Worm (Caenorhabditis elegans) whole organism, young adult: ENCODE data around the gene sra-35.

ENCODE experiments used
- B0019.2 ChIP-seq: fragments of 200-800 bp; sonication (Bioruptor generic); conservative IDR thresholded peaks from 2 replicates; pipeline ENCODE4 v1.3.6; 2022; ENCODE audit warnings: missing genetic modification reagents, missing genetic modification characterization, missing compliant biosample characterization
- C06A6.2 ChIP-seq: fragments of 200-800 bp; sonication (Bioruptor generic); conservative IDR thresholded peaks from 2 replicates; pipeline ENCODE4 v1.3.6; 2022; ENCODE audit warnings: missing genetic modification characterization, missing compliant biosample characterization
- F10E7.11 ChIP-seq: sonication (generic microtip); optimal IDR thresholded peaks from 2 replicates; lab custom pipeline; 2017; ENCODE audit warnings: mild to moderate bottlenecking, missing genetic modification characterization, moderate library complexity, missing compliant biosample characterization
- F23B12.7 ChIP-seq: sonication (generic microtip); optimal IDR thresholded peaks from 2 replicates; lab custom pipeline; 2017; ENCODE audit warnings: missing genetic modification characterization, mild to moderate bottlenecking, missing compliant biosample characterization, antibody characterized with exemption, moderate library complexity; ENCODE audit not compliant: insufficient read depth
- F33H1.4 ChIP-seq: fragments of 200-800 bp; sonication (Bioruptor generic); IDR thresholded peaks from 2 replicates; pipeline ENCODE4 v1.3.6; 2022; ENCODE audit warnings: missing genetic modification reagents, missing genetic modification characterization, missing compliant biosample characterization
- F49E8.2 ChIP-seq: sonication (generic microtip); optimal IDR thresholded peaks from 3 replicates; lab custom pipeline; 2017; ENCODE audit warnings: missing genetic modification characterization, mild to moderate bottlenecking, missing compliant biosample characterization, antibody characterized with exemption, moderate library complexity; ENCODE audit not compliant: insufficient read depth
- F55B11.4 ChIP-seq: sonication (generic microtip); optimal IDR thresholded peaks from 2 replicates; lab custom pipeline; 2016; ENCODE audit warnings: missing compliant biosample characterization, missing genetic modification characterization, borderline replicate concordance; ENCODE audit not compliant: insufficient read depth
- T07F8.4 ChIP-seq: sonication (generic microtip); optimal IDR thresholded peaks from 2 replicates; lab custom pipeline; 2016; ENCODE audit warnings: mild to moderate bottlenecking, missing genetic modification characterization, moderate library complexity, missing compliant biosample characterization
- Y56A3A.18 ChIP-seq: fragments of 200-800 bp; sonication (Bioruptor generic); IDR thresholded peaks from 2 replicates; pipeline ENCODE4 v1.3.6; 2022; ENCODE audit warnings: missing genetic modification reagents, missing genetic modification characterization, missing compliant biosample characterization
- Y67H2A.10 ChIP-seq: fragments of 200-800 bp; sonication (Bioruptor generic); conservative IDR thresholded peaks from 2 replicates; pipeline ENCODE4 v1.3.6; 2022; ENCODE audit warnings: missing genetic modification reagents, missing genetic modification characterization, missing compliant biosample characterization
- Y95B8A.8 ChIP-seq: fragments of 200-800 bp; sonication (Bioruptor generic); IDR thresholded peaks from 2 replicates; pipeline ENCODE4 v1.3.6; 2022; ENCODE audit warnings: missing genetic modification reagents, missing genetic modification characterization, missing compliant biosample characterization
- athp-1 ChIP-seq: sonication (generic microtip); optimal IDR thresholded peaks from 2 replicates; lab custom pipeline; 2017; ENCODE audit warnings: mild to moderate bottlenecking, missing genetic modification characterization, missing compliant biosample characterization
- attf-3 ChIP-seq: fragments of 200-800 bp; sonication (Bioruptor generic); conservative IDR thresholded peaks from 2 replicates; pipeline ENCODE4 v1.3.6; 2022; ENCODE audit warnings: missing genetic modification reagents, missing genetic modification characterization, missing compliant biosample characterization
- ccch-3 ChIP-seq: fragments of 200-800 bp; sonication (Bioruptor generic); optimal IDR thresholded peaks from 2 replicates; lab custom pipeline; 2018; ENCODE audit warnings: mild to moderate bottlenecking, missing genetic modification characterization, missing compliant biosample characterization
- ceh-100 ChIP-seq: fragments of 200-800 bp; sonication (Bioruptor generic); IDR thresholded peaks from 2 replicates; pipeline ENCODE4 v1.3.6; 2022; ENCODE audit warnings: missing genetic modification reagents, missing genetic modification characterization, missing compliant biosample characterization
- ceh-27 ChIP-seq: fragments of 200-800 bp; sonication (Bioruptor generic); optimal IDR thresholded peaks from 2 replicates; lab custom pipeline; 2018; ENCODE audit warnings: mild to moderate bottlenecking, missing genetic modification characterization, moderate library complexity, missing compliant biosample characterization
- ceh-58 ChIP-seq: fragments of 200-800 bp; sonication (Bioruptor generic); IDR thresholded peaks from 2 replicates; pipeline ENCODE4 v1.3.6; 2022; ENCODE audit warnings: missing genetic modification characterization, missing compliant biosample characterization
- ceh-91 ChIP-seq: fragments of 200-800 bp; sonication (Bioruptor generic); IDR thresholded peaks from 2 replicates; pipeline ENCODE4 v1.3.6; 2022; ENCODE audit warnings: missing genetic modification reagents, missing genetic modification characterization, missing compliant biosample characterization
- die-1 ChIP-seq: sonication (generic microtip); optimal IDR thresholded peaks from 2 replicates; lab custom pipeline; 2016; ENCODE audit warnings: missing genotype, mild to moderate bottlenecking, missing genetic modification characterization, missing compliant biosample characterization
- dpl-1 ChIP-seq: fragments of 150-350 bp; optimal IDR thresholded peaks from 2 replicates; lab custom pipeline; 2014; ENCODE audit warnings: missing biosample characterization, missing genetic modification reagents, missing genetic modification characterization
- egl-18 ChIP-seq: fragments of 200-800 bp; sonication (Bioruptor generic); IDR thresholded peaks from 2 replicates; pipeline ENCODE4 v1.3.6; 2022; ENCODE audit warnings: missing genetic modification reagents, missing genetic modification characterization, missing compliant biosample characterization
- ekl-4 ChIP-seq: fragments of 200-800 bp; sonication (Bioruptor generic); IDR thresholded peaks from 2 replicates; pipeline ENCODE4 v1.3.6; 2022; ENCODE audit warnings: missing genetic modification reagents, missing genetic modification characterization, missing compliant biosample characterization
- fkh-3 ChIP-seq: sonication (generic microtip); optimal IDR thresholded peaks from 2 replicates; lab custom pipeline; 2016; ENCODE audit warnings: mild to moderate bottlenecking, missing genetic modification characterization, missing compliant biosample characterization
- him-1 ChIP-seq: sonication (generic microtip); optimal IDR thresholded peaks from 2 replicates; lab custom pipeline; 2016; ENCODE audit warnings: missing genotype, missing genetic modification reagents, missing genetic modification characterization, missing compliant biosample characterization
- hlh-12 ChIP-seq: sonication (generic microtip); optimal IDR thresholded peaks from 2 replicates; lab custom pipeline; 2016; ENCODE audit warnings: missing genetic modification characterization, missing compliant biosample characterization
- hlh-26 ChIP-seq: fragments of 200-800 bp; sonication (Bioruptor generic); conservative IDR thresholded peaks from 2 replicates; pipeline ENCODE4 v1.3.6; 2022; ENCODE audit warnings: missing genetic modification reagents, missing genetic modification characterization, missing compliant biosample characterization
- hmg-20 ChIP-seq: fragments of 200-800 bp; sonication (Bioruptor generic); IDR thresholded peaks from 2 replicates; pipeline ENCODE4 v1.3.6; 2022; ENCODE audit warnings: missing genetic modification reagents, missing genetic modification characterization, missing compliant biosample characterization
- hrde-1 ChIP-seq: sonication (generic microtip); optimal IDR thresholded peaks from 2 replicates; lab custom pipeline; 2016; ENCODE audit warnings: missing genetic modification characterization, mild to moderate bottlenecking, missing compliant biosample characterization, moderate library complexity, missing genotype, missing genetic modification reagents, borderline replicate concordance
- lag-1 ChIP-seq: fragments of 200-800 bp; sonication (Bioruptor generic); IDR thresholded peaks from 2 replicates; pipeline ENCODE4 v1.3.6; 2022; ENCODE audit warnings: missing genetic modification reagents, missing genetic modification characterization, missing compliant biosample characterization
- lir-1 ChIP-seq: fragments of 200-800 bp; sonication (Bioruptor generic); conservative IDR thresholded peaks from 2 replicates; pipeline ENCODE4 v1.3.6; 2022; ENCODE audit warnings: missing genetic modification reagents, missing genetic modification characterization, missing compliant biosample characterization
- madf-10 ChIP-seq: sonication (generic microtip); optimal IDR thresholded peaks from 2 replicates; lab custom pipeline; 2016; ENCODE audit warnings: mild to moderate bottlenecking, missing genetic modification characterization, missing compliant biosample characterization
- madf-8 ChIP-seq: fragments of 200-800 bp; sonication (Bioruptor generic); conservative IDR thresholded peaks from 2 replicates; pipeline ENCODE4 v1.3.6; 2022; ENCODE audit warnings: missing genetic modification reagents, missing genetic modification characterization, missing compliant biosample characterization
- mcd-1 ChIP-seq: fragments of 200-800 bp; sonication (Bioruptor generic); IDR thresholded peaks from 2 replicates; pipeline ENCODE4 v1.3.6; 2022; ENCODE audit warnings: missing genetic modification reagents, missing genetic modification characterization, missing compliant biosample characterization
- mel-28 ChIP-seq: sonication (generic microtip); optimal IDR thresholded peaks from 2 replicates; lab custom pipeline; 2016; ENCODE audit warnings: borderline replicate concordance, mild to moderate bottlenecking, missing genetic modification characterization, missing compliant biosample characterization
- mes-4 ChIP-seq: sonication (generic microtip); optimal IDR thresholded peaks from 2 replicates; lab custom pipeline; 2016; ENCODE audit warnings: missing genotype, missing genetic modification characterization, missing compliant biosample characterization
- nfya-2 ChIP-seq: fragments of 200-800 bp; sonication (Bioruptor generic); IDR thresholded peaks from 2 replicates; pipeline ENCODE4 v1.3.6; 2022; ENCODE audit warnings: missing genetic modification reagents, missing genetic modification characterization, missing compliant biosample characterization
- rcor-1 ChIP-seq: fragments of 200-800 bp; sonication (Bioruptor generic); IDR thresholded peaks from 2 replicates; pipeline ENCODE4 v1.3.6; 2022; ENCODE audit warnings: missing genetic modification reagents, missing genetic modification characterization, missing compliant biosample characterization
- repo-1 ChIP-seq: sonication (generic microtip); optimal IDR thresholded peaks from 2 replicates; lab custom pipeline; 2017; ENCODE audit warnings: mild to moderate bottlenecking, missing genetic modification characterization, missing compliant biosample characterization
- sptf-2 ChIP-seq: fragments of 200-800 bp; sonication (Bioruptor generic); optimal IDR thresholded peaks from 2 replicates; lab custom pipeline; 2018; ENCODE audit warnings: mild to moderate bottlenecking, missing genetic modification characterization, missing compliant biosample characterization
- tlf-1 ChIP-seq: fragments of 200-800 bp; sonication (Bioruptor generic); optimal IDR thresholded peaks from 2 replicates; lab custom pipeline; 2018; ENCODE audit warnings: mild to moderate bottlenecking, missing genetic modification characterization, missing compliant biosample characterization
- unc-130 ChIP-seq: sonication (generic microtip); optimal IDR thresholded peaks from 2 replicates; lab custom pipeline; 2016; ENCODE audit warnings: missing genetic modification reagents, missing genetic modification characterization, missing compliant biosample characterization
- unc-62 ChIP-seq: fragments of 150-350 bp; optimal IDR thresholded peaks from 2 replicates; lab custom pipeline; 2014; ENCODE audit warnings: missing biosample characterization, missing genetic modification reagents, missing genetic modification characterization
- xnd-1 ChIP-seq: sonication (generic microtip); optimal IDR thresholded peaks from 2 replicates; lab custom pipeline; 2016; ENCODE audit warnings: missing genotype, missing genetic modification reagents, missing genetic modification characterization, missing compliant biosample characterization
- zim-3 ChIP-seq: sonication (generic microtip); optimal IDR thresholded peaks from 2 replicates; lab custom pipeline; 2017; ENCODE audit warnings: mild to moderate bottlenecking, missing genetic modification characterization, moderate library complexity, missing compliant biosample characterization
- ztf-18 ChIP-seq: sonication (generic microtip); optimal IDR thresholded peaks from 2 replicates; lab custom pipeline; 2016; ENCODE audit warnings: missing genotype, mild to moderate bottlenecking, missing genetic modification characterization, missing compliant biosample characterization
- ztf-22 ChIP-seq: fragments of 200-800 bp; sonication (Bioruptor generic); optimal IDR thresholded peaks from 2 replicates; lab custom pipeline; 2018; ENCODE audit warnings: mild to moderate bottlenecking, missing genetic modification characterization, moderate library complexity, missing compliant biosample characterization

Gene sra-35

ce11 chrII:4566237-4566636 lies 38.5 kb upstream of the sra-35 start (continued):
- TF ChIP-seq xnd-1 (tag; lab: Kevin White, UChicago): peak; percentile 87
- peak; percentile 62; the same call in 1 of the 2 replicates for TF ChIP-seq madf-8 (GFP tag; lab: Robert Waterston, UW)
- TF ChIP-seq rcor-1 (GFP tag; lab: Robert Waterston, UW): no peak
- 0 out of 2 replicates have a peak, but pooled peaks have one; percentile 47 for TF ChIP-seq ceh-91 (GFP tag; lab: Robert Waterston, UW)
- no peak for TF ChIP-seq ceh-100 (GFP tag; lab: Robert Waterston, UW)
- TF ChIP-seq attf-3 (GFP tag; lab: Robert Waterston, UW): no peak
- TF ChIP-seq tlf-1 (GFP tag; lab: Kevin White, UChicago): no peak
- TF ChIP-seq F49E8.2 (tag; lab: Kevin White, UChicago): peak; percentile 7

ce11 chrII:4565205-4565604 lies 37.5 kb upstream of the sra-35 start:
- TF ChIP-seq unc-130 (GFP tag; lab: Kevin White, UChicago) (no peak), lag-1 (no peak), hrde-1 (tag; lab: Kevin White, UChicago) (no peak), lir-1 (GFP tag; lab: Robert Waterston, UW) (no peak), athp-1 (tag; lab: Kevin White, UChicago) (no peak), F10E7.11 (no peak), ccch-3 (GFP tag; lab: Kevin White, UChicago) (no peak), F23B12.7 (tag; lab: Kevin White, UChicago) (no peak), F55B11.4 (no peak), mcd-1 (GFP tag; lab: Robert Waterston, UW) (no peak), mes-4 (tag; lab: Kevin White, UChicago) (no peak), ceh-100 (GFP tag; lab: Robert Waterston, UW) (0 out of 2 replicates have a peak, but pooled peaks have one; percentile 18), dpl-1 (no peak), C06A6.2 (GFP tag; lab: Robert Waterston, UW) (no peak), hlh-26 (GFP tag; lab: Robert Waterston, UW) (no peak), B0019.2 (GFP tag; lab: Robert Waterston, UW) (no peak), T07F8.4 (tag; lab: Kevin White, UChicago) (no peak), repo-1 (tag; lab: Kevin White, UChicago) (peak; percentile 23), die-1 (tag; lab: Kevin White, UChicago) (peak; percentile 67), him-1 (no peak), ceh-58 (no peak), unc-62 (GFP tag; lab: Kevin White, UChicago) (no peak), ceh-27 (GFP tag; lab: Kevin White, UChicago) (no peak), attf-3 (GFP tag; lab: Robert Waterston, UW) (no peak), Y67H2A.10 (GFP tag; lab: Robert Waterston, UW) (no peak), hmg-20 (GFP tag; lab: Robert Waterston, UW) (no peak), Y95B8A.8 (no peak), sptf-2 (no peak), ekl-4 (GFP tag; lab: Robert Waterston, UW) (no peak), fkh-3 (tag; lab: Kevin White, UChicago) (no peak), mel-28 (tag; lab: Kevin White, UChicago) (no peak), Y56A3A.18 (GFP tag; lab: Robert Waterston, UW) (peak; percentile 33; the same call in 1 of the 2 replicates), nfya-2 (GFP tag; lab: Robert Waterston, UW) (no peak), hlh-12 (tag; lab: Kevin White, UChicago) (no peak), zim-3 (tag; lab: Kevin White, UChicago) (no peak), ztf-22 (GFP tag; lab: Kevin White, UChicago) (no peak), madf-10 (tag; lab: Kevin White, UChicago) (no peak), F33H1.4 (GFP tag; lab: Robert Waterston, UW) (peak; percentile 45), egl-18 (GFP tag; lab: Robert Waterston, UW) (no peak), ztf-18 (peak; percentile 25)
